Fruit fly (Drosophila melanogaster) Kc167 (cell line): ENCODE measurements around the gene CG5568.

ENCODE experiments used
- Sin3A ChIP-seq: fragments of >200 bp; optimal IDR thresholded peaks from 2 replicates; lab custom pipeline; 2018; ENCODE audit warnings: missing external identifiers
- h ChIP-seq: fragments of >200 bp; optimal IDR thresholded peaks from 3 replicates; lab custom pipeline; 2018; ENCODE audit warnings: missing external identifiers
- psq ChIP-seq: fragments of >200 bp; optimal IDR thresholded peaks from 2 replicates; lab custom pipeline; 2017; ENCODE audit warnings: missing external identifiers
- ttk ChIP-seq: sonication (Bioruptor generic); optimal IDR thresholded peaks from 2 replicates; lab custom pipeline; 2017; ENCODE audit warnings: missing external identifiers

DNA sequence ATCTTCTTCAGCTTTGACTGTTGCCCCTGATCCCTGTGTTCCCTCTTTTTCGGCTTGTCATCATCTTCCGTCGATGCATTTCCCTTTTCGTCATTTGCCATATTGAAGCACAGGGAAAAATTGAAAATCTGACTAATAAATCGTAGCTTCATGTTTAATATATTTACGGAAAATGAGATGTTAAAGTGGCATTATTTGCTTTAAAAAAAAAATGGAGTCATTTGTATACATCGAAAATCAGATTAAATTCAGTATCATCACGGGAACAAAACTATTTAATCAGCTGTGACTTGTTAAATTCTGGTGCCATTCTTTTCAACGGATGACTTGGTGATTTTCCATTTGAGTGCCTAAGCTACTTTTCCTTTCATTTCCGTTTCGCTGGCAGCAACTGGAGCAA, 35.3 kb downstream of the CG5568 start, which contains the start of gene CG10486:
- TF ChIP-seq ttk (lab: Kevin White, UChicago) (no peak), psq (lab: Kevin White, UChicago) (no peak), Sin3A (lab: Kevin White, UChicago) (no peak), h (lab: Kevin White, UChicago) (no peak)
